Fruit fly (Drosophila melanogaster) S2 (cell line): ENCODE measurements around the gene CG1309.

ENCODE experiments used
- CG8478 ChIP-seq: fragments of >200 bp; optimal IDR thresholded peaks from 2 replicates; lab custom pipeline; 2018
- CTCF ChIP-seq, 2 experiments: fragments of >200 bp; optimal IDR thresholded peaks; 2 replicates each; lab custom pipeline; 2018

Gene CG1309

dm6 chr3L:4230357-4230901 is 28.8 kb upstream of the CG1309 start:
- TF ChIP-seq CG8478 (lab: Kevin White, UChicago) (no peak), CTCF (optimal IDR thresholded peaks at IDR 0.05; lab: Kevin White, UChicago) (no peak)

- no peak for TF ChIP-seq CG8478 (lab: Kevin White, UChicago)
- TF ChIP-seq CTCF (optimal IDR thresholded peaks at IDR 0.05; lab: Kevin White, UChicago): no peak
These were observed 27.7 kb upstream of the CG1309 start for dm6 chr3L:4231401-4232014.

dm6 chr3L:4232227-4232626 is 27.0 kb upstream of the CG1309 start:
- TF ChIP-seq CG8478 (lab: Kevin White, UChicago) (no peak), CTCF (optimal IDR thresholded peaks at IDR 0.05; lab: Kevin White, UChicago) (no peak)

DNA sequence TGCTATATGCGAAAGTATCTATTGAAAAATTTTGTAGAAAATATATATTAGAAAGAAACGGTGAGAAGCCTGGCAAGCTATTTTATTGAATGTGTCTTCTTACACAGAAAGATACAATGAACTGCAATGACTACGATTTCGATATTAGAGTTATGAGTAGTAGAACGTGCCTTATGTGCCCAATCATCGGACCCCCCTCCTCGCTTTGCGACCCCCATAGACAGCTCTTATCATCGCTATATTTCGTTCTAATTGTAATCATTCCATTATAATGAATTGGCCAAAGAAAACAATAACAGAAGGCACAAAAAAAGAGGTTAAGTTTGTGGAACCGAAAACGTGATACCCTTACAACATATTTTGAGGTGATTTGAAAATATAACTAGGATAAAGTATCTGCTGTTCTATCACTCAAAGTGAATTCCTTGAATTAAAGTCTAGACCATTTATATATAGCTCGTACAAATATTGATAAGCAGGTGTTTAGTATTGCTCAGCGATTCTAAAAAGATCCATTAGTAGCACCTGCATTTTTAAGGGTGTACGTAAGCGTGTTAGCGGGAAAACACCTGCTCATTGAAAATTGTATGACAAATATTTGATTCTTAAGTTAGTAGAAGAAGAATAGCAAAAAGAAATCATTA is 26.4 kb upstream of the CG1309 start:
- TF ChIP-seq CG8478 (lab: Kevin White, UChicago): no peak
- TF ChIP-seq CTCF (optimal IDR thresholded peaks at IDR 0.05; lab: Kevin White, UChicago): no peak

DNA sequence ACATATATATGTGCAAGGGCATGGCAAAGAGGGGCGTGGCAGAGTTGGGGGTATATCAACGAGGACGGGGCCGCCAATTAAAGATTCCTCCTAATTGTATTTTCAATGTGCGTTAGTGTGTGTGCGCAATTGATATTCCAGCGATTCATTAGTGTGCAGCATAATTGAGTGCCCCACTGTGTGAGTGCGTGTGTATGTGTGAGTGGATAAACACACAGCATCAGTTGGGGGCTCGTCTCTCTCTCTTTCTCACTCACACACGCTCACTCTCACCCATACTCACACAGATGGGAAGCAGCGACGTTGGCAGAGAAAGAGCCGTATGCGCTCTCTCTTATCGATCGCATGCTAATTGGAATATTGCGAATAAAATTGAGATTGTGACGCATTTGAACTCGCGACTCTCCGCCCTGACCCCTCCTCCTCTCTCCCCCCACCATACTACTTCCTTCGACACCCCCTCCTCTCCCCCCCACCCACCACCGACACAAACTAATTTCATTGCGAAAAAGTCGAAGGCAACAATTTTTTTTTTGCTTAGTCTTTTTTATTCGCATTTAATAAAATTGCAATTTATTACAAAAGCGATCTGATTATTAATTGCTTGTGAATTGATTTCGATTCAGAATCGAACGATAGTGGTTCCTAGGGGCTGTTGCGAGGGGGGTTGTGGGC is 25.5 kb upstream of the CG1309 start:
- TF ChIP-seq CG8478 (lab: Kevin White, UChicago) (peak; percentile 76), CTCF (optimal IDR thresholded peaks at IDR 0.05; lab: Kevin White, UChicago) (no peak)

DNA sequence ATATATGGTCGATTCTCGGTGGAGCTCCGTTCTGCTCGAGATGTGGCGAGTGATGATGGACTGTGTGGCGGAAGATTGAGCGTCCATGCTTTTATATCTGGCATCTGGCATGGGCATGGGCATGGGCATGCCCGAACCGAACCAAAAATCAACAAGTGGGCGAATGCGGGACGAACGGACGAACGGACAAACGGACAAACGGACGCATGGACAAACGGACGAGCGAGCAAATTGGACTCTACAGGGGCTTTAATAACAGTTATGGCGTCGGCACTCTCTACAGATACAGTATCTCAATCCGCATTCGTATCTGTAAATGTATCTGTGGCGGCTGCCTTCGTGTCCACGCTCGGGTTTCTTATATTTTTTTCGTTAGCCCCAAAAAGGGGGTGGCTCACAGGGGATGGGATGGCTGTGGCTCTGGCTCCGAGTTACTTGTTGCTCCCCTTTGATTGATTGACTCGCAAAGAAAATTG is 23.1 kb upstream of the CG1309 start, which contains the start of gene ImpL2:
Gene ImpL2, minus strand, starts transcription at position 51 of the 476 bp plus-strand sequence.
- TF ChIP-seq CTCF (optimal IDR thresholded peaks at IDR 0.05; lab: Kevin White, UChicago) (no peak), CG8478 (lab: Kevin White, UChicago) (no peak)

dm6 chr3L:4238195-4238594 is 21.0 kb upstream of the CG1309 start:
- TF ChIP-seq CG8478 (lab: Kevin White, UChicago) (no peak), CTCF (optimal IDR thresholded peaks at IDR 0.05; lab: Kevin White, UChicago) (no peak)

- no peak for TF ChIP-seq CG8478 (lab: Kevin White, UChicago)
- peak; percentile 89 to 94 for TF ChIP-seq CTCF (optimal IDR thresholded peaks at IDR 0.05; lab: Kevin White, UChicago)
These were observed 19.5 kb upstream of the CG1309 start, which contains the start of gene Sqor for dm6 chr3L:4239442-4240322. Gene Sqor, plus strand, starts transcription at chr3L:4240173.

DNA sequence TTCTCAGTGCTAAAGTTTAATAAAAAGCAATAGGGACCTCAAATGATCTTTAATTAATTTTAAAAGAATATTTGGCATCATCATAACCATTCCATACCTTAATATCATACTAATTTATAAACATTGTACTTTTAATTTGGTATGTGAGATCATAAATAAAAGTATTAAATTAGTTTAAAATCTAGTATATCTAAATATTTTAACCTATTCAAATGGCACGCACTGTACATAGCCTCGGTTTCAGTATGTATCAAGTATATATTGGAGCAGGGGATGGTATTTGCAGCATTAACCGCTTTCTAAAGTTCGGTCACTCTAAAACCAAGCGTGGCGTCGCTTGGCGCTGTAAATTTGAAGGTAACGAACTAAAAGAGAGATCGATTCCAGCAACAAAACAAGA is 16.8 kb upstream of the CG1309 start, which contains the start of gene pav:
Gene pav, plus strand, starts transcription at position 307 of the 400 bp plus-strand sequence.
- TF ChIP-seq CG8478 (lab: Kevin White, UChicago) (no peak), CTCF (optimal IDR thresholded peaks at IDR 0.05; lab: Kevin White, UChicago) (no peak)

dm6 chr3L:4252121-4252861 is 6.9 kb upstream of the CG1309 start:
- TF ChIP-seq CTCF (optimal IDR thresholded peaks at IDR 0.05; lab: Kevin White, UChicago) (no peak), CG8478 (lab: Kevin White, UChicago) (no peak)

- TF ChIP-seq CTCF (optimal IDR thresholded peaks at IDR 0.05; lab: Kevin White, UChicago) (no peak), CG8478 (lab: Kevin White, UChicago) (no peak)
These were observed 6.2 kb upstream of the CG1309 start for dm6 chr3L:4252862-4253610.

dm6 chr3L:4253611-4254300 is 5.5 kb upstream of the CG1309 start:
- TF ChIP-seq CG8478 (lab: Kevin White, UChicago) (no peak), CTCF (optimal IDR thresholded peaks at IDR 0.05; lab: Kevin White, UChicago) (no peak)
